Fruit fly (Drosophila melanogaster) whole organism, embryonic: Measurements from ENCODE around the gene CG6415.

Source experiments
- Bdp1 ChIP-seq: fragments of 200-800 bp; sonication (Bioruptor generic); optimal IDR thresholded peaks from 3 replicates; lab custom pipeline; 2016; ENCODE audit warnings: missing biosample characterization, missing genetic modification characterization
- CG1024 ChIP-seq: fragments of 200-800 bp; sonication (Bioruptor generic); IDR thresholded peaks from 2 replicates; pipeline ENCODE4 v1.3.6; 2022; ENCODE audit warnings: missing biosample characterization, missing genetic modification characterization
- CG10267 ChIP-seq: fragments of 200-800 bp; sonication (Bioruptor generic); optimal IDR thresholded peaks from 2 replicates; lab custom pipeline; 2018; ENCODE audit warnings: missing biosample characterization, mild to moderate bottlenecking, missing genetic modification characterization, moderate library complexity
- CG11695 ChIP-seq: fragments of 200-800 bp; sonication (Bioruptor generic); IDR thresholded peaks from 3 replicates; pipeline ENCODE4 v1.3.6; 2022; ENCODE audit warnings: missing biosample characterization, missing genetic modification characterization
- CG11723 ChIP-seq: fragments of 200-800 bp; sonication (Bioruptor generic); optimal IDR thresholded peaks from 2 replicates; lab custom pipeline; 2017; ENCODE audit warnings: missing biosample characterization, mild to moderate bottlenecking, missing genetic modification characterization
- CG14014 ChIP-seq: fragments of 200-800 bp; sonication (Bioruptor generic); IDR thresholded peaks from 2 replicates; pipeline ENCODE4 v1.3.6; 2022; ENCODE audit warnings: missing biosample characterization, missing genetic modification characterization
- CG15269 ChIP-seq: fragments of 200-800 bp; sonication (Bioruptor generic); optimal IDR thresholded peaks from 2 replicates; lab custom pipeline; 2018; ENCODE audit warnings: missing biosample characterization, mild to moderate bottlenecking, missing genetic modification characterization, moderate library complexity
- CG16863 ChIP-seq: fragments of 200-800 bp; sonication (Bioruptor generic); optimal IDR thresholded peaks from 3 replicates; lab custom pipeline; 2016; ENCODE audit warnings: missing biosample characterization, missing genetic modification characterization
- CG18599 ChIP-seq: fragments of 200-800 bp; sonication (Bioruptor generic); optimal IDR thresholded peaks from 3 replicates; lab custom pipeline; 2017; ENCODE audit warnings: missing biosample characterization, missing genetic modification characterization, mild to moderate bottlenecking, moderate library complexity, missing genetic modification reagents
- CG2116 ChIP-seq: fragments of 200-800 bp; sonication (Bioruptor generic); optimal IDR thresholded peaks from 3 replicates; lab custom pipeline; 2018; ENCODE audit warnings: missing biosample characterization, mild to moderate bottlenecking, missing genetic modification characterization
- CG2199 ChIP-seq: fragments of 200-800 bp; sonication (Bioruptor generic); IDR thresholded peaks from 3 replicates; pipeline ENCODE4 v1.3.6; 2022; ENCODE audit warnings: missing biosample characterization, missing genetic modification characterization
- CG30431 ChIP-seq: fragments of 200-800 bp; sonication (Bioruptor generic); optimal IDR thresholded peaks from 2 replicates; lab custom pipeline; 2017; ENCODE audit warnings: missing biosample characterization, missing genetic modification characterization
- CG31441 ChIP-seq: fragments of 200-800 bp; sonication (Bioruptor generic); IDR thresholded peaks from 2 replicates; pipeline ENCODE4 v1.3.6; 2022; ENCODE audit warnings: missing biosample characterization, missing genetic modification characterization
- CG3995 ChIP-seq: fragments of 200-800 bp; sonication (Bioruptor generic); optimal IDR thresholded peaks from 3 replicates; lab custom pipeline; 2016; ENCODE audit warnings: missing biosample characterization, missing genetic modification characterization
- CG4424 ChIP-seq: fragments of 200-800 bp; sonication (Bioruptor generic); optimal IDR thresholded peaks from 3 replicates; lab custom pipeline; 2016; ENCODE audit warnings: missing biosample characterization, missing genetic modification characterization
- CG7786 ChIP-seq: fragments of 200-800 bp; sonication (Bioruptor generic); optimal IDR thresholded peaks from 2 replicates; lab custom pipeline; 2016; ENCODE audit warnings: missing biosample characterization, missing genetic modification characterization
- CG8290 ChIP-seq, 3 experiments: fragments of 200-800 bp; sonication (Bioruptor generic); optimal IDR thresholded peaks; 2 replicates each; lab custom pipeline; 2016 to 2019; ENCODE audit warnings: missing biosample characterization in 3 of 3, missing genetic modification characterization in 3 of 3, mild to moderate bottlenecking in 2 of 3, moderate library complexity in 1 of 3
- Chrac-16 ChIP-seq: fragments of 200-800 bp; sonication (Bioruptor generic); optimal IDR thresholded peaks from 3 replicates; lab custom pipeline; 2016; ENCODE audit warnings: missing biosample characterization, missing genetic modification characterization
- D19A ChIP-seq: fragments of 200-800 bp; optimal IDR thresholded peaks from 3 replicates; lab custom pipeline; 2019; ENCODE audit warnings: missing biosample characterization, mild to moderate bottlenecking, missing genetic modification characterization, moderate library complexity
- Dll ChIP-seq: fragments of 200-800 bp; sonication (Bioruptor generic); IDR thresholded peaks from 4 replicates; pipeline ENCODE4 v1.3.6; 2022; ENCODE audit warnings: missing biosample characterization, missing genetic modification characterization; ENCODE audit not compliant: partially characterized antibody
- E2f2 ChIP-seq: fragments of 200-800 bp; sonication (Bioruptor generic); IDR thresholded peaks from 2 replicates; pipeline ENCODE4 v1.3.6; 2022; ENCODE audit warnings: missing biosample characterization, missing genetic modification characterization
- Ets97D ChIP-seq: fragments of 200-800 bp; sonication (Bioruptor generic); optimal IDR thresholded peaks from 3 replicates; lab custom pipeline; 2016; ENCODE audit warnings: missing biosample characterization, missing genetic modification characterization
- Hmr ChIP-seq: fragments of 200-800 bp; sonication (Bioruptor generic); optimal IDR thresholded peaks from 3 replicates; lab custom pipeline; 2017; ENCODE audit warnings: mild to moderate bottlenecking, missing biosample characterization, missing genetic modification reagents, missing genetic modification characterization
- Hmx ChIP-seq: fragments of 200-800 bp; sonication (Bioruptor generic); optimal IDR thresholded peaks from 2 replicates; lab custom pipeline; 2016; ENCODE audit warnings: missing biosample characterization, missing genetic modification characterization
- Hr78 ChIP-seq, 2 experiments: fragments of 200-800 bp in 1 of 2; fragments of >200 bp in 1 of 2; sonication (Bioruptor generic) in 1 of 2; optimal IDR thresholded peaks; 2 replicates each; lab custom pipeline; 2017 to 2019; ENCODE audit warnings: missing biosample characterization in 2 of 2, missing genetic modification characterization in 2 of 2, mild to moderate bottlenecking in 1 of 2, moderate library complexity in 1 of 2
- Mad ChIP-seq: fragments of 200-800 bp; sonication (Bioruptor generic); optimal IDR thresholded peaks from 2 replicates; lab custom pipeline; 2016; ENCODE audit warnings: missing biosample characterization, missing genetic modification characterization
- Nf-YA ChIP-seq: fragments of 200-800 bp; sonication (Bioruptor generic); IDR thresholded peaks from 2 replicates; pipeline ENCODE4 v1.3.6; 2022; ENCODE audit warnings: missing biosample characterization, missing genetic modification characterization
- Nf-YC ChIP-seq: fragments of 200-800 bp; optimal IDR thresholded peaks from 3 replicates; lab custom pipeline; 2019; ENCODE audit warnings: missing biosample characterization, mild to moderate bottlenecking, missing genetic modification characterization, moderate library complexity
- Poxn ChIP-seq: fragments of 200-800 bp; sonication (Bioruptor generic); IDR thresholded peaks from 2 replicates; pipeline ENCODE4 v1.3.6; 2022; ENCODE audit warnings: missing biosample characterization, missing genetic modification characterization
- TFAM ChIP-seq: fragments of 200-800 bp; sonication (Bioruptor generic); optimal IDR thresholded peaks from 2 replicates; lab custom pipeline; 2017; ENCODE audit warnings: missing biosample characterization, missing genetic modification characterization, inconsistent platforms
- Vsx1 ChIP-seq: fragments of 200-800 bp; sonication (Bioruptor generic); optimal IDR thresholded peaks from 2 replicates; lab custom pipeline; 2017; ENCODE audit warnings: missing biosample characterization, mild to moderate bottlenecking, missing genetic modification characterization, missing genetic modification reagents
- bigmax ChIP-seq: fragments of 200-800 bp; sonication (Bioruptor generic); optimal IDR thresholded peaks from 2 replicates; lab custom pipeline; 2018; ENCODE audit warnings: missing biosample characterization, mild to moderate bottlenecking, missing genetic modification characterization
- chm ChIP-seq: fragments of 200-800 bp; sonication (Bioruptor generic); IDR thresholded peaks from 2 replicates; pipeline ENCODE4 v1.3.6; 2022; ENCODE audit warnings: missing biosample characterization, missing genetic modification characterization
- fd3F ChIP-seq: fragments of 200-800 bp; sonication (Bioruptor generic); optimal IDR thresholded peaks from 2 replicates; lab custom pipeline; 2018; ENCODE audit warnings: missing biosample characterization, mild to moderate bottlenecking, missing genetic modification characterization, moderate library complexity
- gsb ChIP-seq: fragments of 200-800 bp; sonication (Bioruptor generic); IDR thresholded peaks from 2 replicates; pipeline ENCODE4 v1.3.6; 2022; ENCODE audit warnings: missing biosample characterization, missing genetic modification characterization
- ken ChIP-seq: fragments of 200-800 bp; sonication (Bioruptor generic); IDR thresholded peaks from 3 replicates; pipeline ENCODE4 v1.3.6; 2022; ENCODE audit warnings: missing biosample characterization, missing genetic modification characterization
- kni ChIP-seq: fragments of 200-800 bp; sonication (Bioruptor generic); optimal IDR thresholded peaks from 3 replicates; lab custom pipeline; 2017; ENCODE audit warnings: mild to moderate bottlenecking, missing biosample characterization, missing genetic modification reagents, missing genetic modification characterization
- knrl ChIP-seq: fragments of 200-800 bp; sonication (Bioruptor generic); IDR thresholded peaks from 3 replicates; pipeline ENCODE4 v1.3.6; 2022; ENCODE audit warnings: missing biosample characterization, missing genetic modification characterization; ENCODE audit not compliant: partially characterized antibody
- lmd ChIP-seq: fragments of 200-800 bp; sonication (Bioruptor generic); IDR thresholded peaks from 2 replicates; pipeline ENCODE4 v1.3.6; 2022; ENCODE audit warnings: missing biosample characterization, missing genetic modification characterization
- lola ChIP-seq, 3 experiments: fragments of >200 bp in 2 of 3; fragments of 200-800 bp in 1 of 3; sonication (Bioruptor generic) in 1 of 3; optimal IDR thresholded peaks; 2 replicates each; lab custom pipeline; 2017 to 2019; ENCODE audit warnings: missing biosample characterization in 3 of 3, missing genetic modification characterization in 3 of 3, mild to moderate bottlenecking in 1 of 3, moderate library complexity in 1 of 3
- mirr ChIP-seq: fragments of 200-800 bp; sonication (Bioruptor generic); optimal IDR thresholded peaks from 3 replicates; lab custom pipeline; 2018; ENCODE audit warnings: missing biosample characterization, mild to moderate bottlenecking, missing genetic modification characterization
- odd ChIP-seq: fragments of 200-800 bp; sonication (Bioruptor generic); optimal IDR thresholded peaks from 2 replicates; lab custom pipeline; 2017; ENCODE audit warnings: missing biosample characterization, mild to moderate bottlenecking, missing genetic modification characterization
- p53 ChIP-seq: fragments of 200-800 bp; sonication (Bioruptor generic); optimal IDR thresholded peaks from 2 replicates; lab custom pipeline; 2016; ENCODE audit warnings: missing biosample characterization, missing genetic modification characterization
- pfk ChIP-seq: fragments of 200-800 bp; sonication (Bioruptor generic); optimal IDR thresholded peaks from 2 replicates; lab custom pipeline; 2018; ENCODE audit warnings: missing biosample characterization, mild to moderate bottlenecking, missing genetic modification characterization, moderate library complexity
- prd ChIP-seq, 3 experiments: fragments of >200 bp in 2 of 3; fragments of 200-800 bp in 1 of 3; sonication (Bioruptor generic) in 1 of 3; optimal IDR thresholded peaks in 2 of 3; IDR thresholded peaks in 1 of 3; 2 replicates in 2 of 3; 3 replicates in 1 of 3; pipeline versions ENCODE4 v1.3.6 to Lab custom; 2017 to 2022; ENCODE audit warnings: missing biosample characterization in 1 of 3, missing genetic modification characterization in 1 of 3
- repo ChIP-seq: fragments of 200-800 bp; sonication (Bioruptor generic); optimal IDR thresholded peaks from 2 replicates; lab custom pipeline; 2016; ENCODE audit warnings: missing biosample characterization, missing genetic modification characterization
- sens-2 ChIP-seq: fragments of 200-800 bp; sonication (Bioruptor generic); IDR thresholded peaks from 2 replicates; pipeline ENCODE4 v1.3.6; 2022; ENCODE audit warnings: missing biosample characterization, missing genetic modification characterization
- tin ChIP-seq: fragments of 200-800 bp; sonication (Bioruptor generic); optimal IDR thresholded peaks from 3 replicates; lab custom pipeline; 2016; ENCODE audit warnings: missing biosample characterization, missing genetic modification characterization
- wdn ChIP-seq: fragments of 200-800 bp; sonication (Bioruptor generic); IDR thresholded peaks from 2 replicates; pipeline ENCODE4 v1.3.6; 2022; ENCODE audit warnings: missing biosample characterization, missing genetic modification characterization

The CG6415 gene

dm6 chr2L:10703281-10703680, at the start of gene CG6415:
Gene CG6415 (plus strand): TSS chr2L:10703621.
- TF ChIP-seq bigmax (GFP tag; lab: Kevin White, UChicago): no peak
- TF ChIP-seq CG10267 (tag; lab: Kevin White, UChicago): peak; percentile 65
- peak; percentile 40 for TF ChIP-seq CG11723 (GFP tag; lab: Kevin White, UChicago)
- TF ChIP-seq CG2199 (GFP tag; lab: Robert Waterston, UW): no peak
- TF ChIP-seq Hr78 (GFP tag; optimal IDR thresholded peaks at IDR 0.05; lab: Kevin White, UChicago): peak in 1 of 2 experiments; percentile 62
- TF ChIP-seq CG18599 (GFP tag; lab: Kevin White, UChicago): peak; percentile 85
- TF ChIP-seq CG3995: peak; percentile 26
- peak; percentile 76 for TF ChIP-seq CG31441 (GFP tag; lab: Robert Waterston, UW)
- peak; percentile 62 for TF ChIP-seq Nf-YC (tag; lab: Kevin White, UChicago)
- TF ChIP-seq CG15269 (tag; lab: Kevin White, UChicago): peak; percentile 75
- TF ChIP-seq D19A (tag; lab: Kevin White, UChicago): no peak
- TF ChIP-seq Vsx1 (GFP tag; lab: Kevin White, UChicago): peak; percentile 10
- peak; percentile 25 for TF ChIP-seq Bdp1 (GFP tag; lab: Kevin White, UChicago)
- TF ChIP-seq prd (optimal IDR thresholded peaks at IDR 0.05; lab: Kevin White, UChicago): no peak
- TF ChIP-seq prd (GFP tag; IDR thresholded peaks at IDR 0.05; lab: Robert Waterston, UW): peak; percentile 89
- TF ChIP-seq Ets97D (GFP tag; lab: Kevin White, UChicago): peak; percentile 30
- no peak for TF ChIP-seq Dll (GFP tag; lab: Robert Waterston, UW)
- TF ChIP-seq fd3F (GFP tag; lab: Kevin White, UChicago): peak; percentile 60
- TF ChIP-seq lola (GFP tag; optimal IDR thresholded peaks at IDR 0.05; lab: Kevin White, UChicago): peak in 1 of 3 experiments; percentile 70
- TF ChIP-seq sens-2 (GFP tag; lab: Robert Waterston, UW): 0 out of 2 replicates have a peak, but pooled peaks have one; percentile 50
- TF ChIP-seq pfk: no peak
- TF ChIP-seq Hmx (GFP tag; lab: Kevin White, UChicago): no peak
- no peak for TF ChIP-seq knrl (GFP tag; lab: Robert Waterston, UW)
- no peak for TF ChIP-seq p53 (GFP tag; lab: Kevin White, UChicago)
- peak; percentile 54 for TF ChIP-seq CG30431
- peak; percentile 12 for TF ChIP-seq mirr (GFP tag; lab: Kevin White, UChicago)
- TF ChIP-seq gsb (GFP tag; lab: Robert Waterston, UW): peak; percentile 42; the same call in 1 of the 2 replicates
- TF ChIP-seq Poxn: no peak
- peak; percentile 70 for TF ChIP-seq tin (GFP tag; lab: Kevin White, UChicago)
- TF ChIP-seq CG2116 (GFP tag; lab: Kevin White, UChicago): peak; percentile 12
- peak; percentile 61; the same call in 1 of the 2 replicates for TF ChIP-seq chm
- peak; percentile 80 for TF ChIP-seq CG14014 (GFP tag; lab: Robert Waterston, UW)
- TF ChIP-seq CG8290 (GFP tag; optimal IDR thresholded peaks at IDR 0.05; lab: Kevin White, UChicago): no peak
- peak in 1 of 2 experiments; percentile 80 for TF ChIP-seq CG8290 (tag; optimal IDR thresholded peaks at IDR 0.05; lab: Kevin White, UChicago)
- TF ChIP-seq repo (GFP tag; lab: Kevin White, UChicago): peak; percentile 66
- TF ChIP-seq Nf-YA: no peak
- TF ChIP-seq lmd: peak; percentile 74
- TF ChIP-seq TFAM: peak; percentile 36
- TF ChIP-seq CG1024 (GFP tag; lab: Robert Waterston, UW): no peak
- TF ChIP-seq CG4424 (GFP tag; lab: Kevin White, UChicago): peak; percentile 78
- peak; percentile 73 for TF ChIP-seq Chrac-16
- TF ChIP-seq E2f2 (GFP tag; lab: Robert Waterston, UW): peak; percentile 40; the same call in 1 of the 2 replicates
- peak; percentile 33 for TF ChIP-seq Mad (GFP tag; lab: Kevin White, UChicago)
- TF ChIP-seq CG16863 (GFP tag; lab: Kevin White, UChicago): peak; percentile 67
- peak; percentile 81; the same call in 2 of the 3 replicates for TF ChIP-seq CG11695 (GFP tag; lab: Robert Waterston, UW)
- peak; percentile 68 for TF ChIP-seq ken (GFP tag; lab: Robert Waterston, UW)
- peak; percentile 30 for TF ChIP-seq odd (GFP tag; lab: Kevin White, UChicago)
- no peak for TF ChIP-seq kni
- TF ChIP-seq Hmr (GFP tag; lab: Kevin White, UChicago): peak; percentile 72
- TF ChIP-seq CG7786 (GFP tag; lab: Kevin White, UChicago): peak; percentile 71
- TF ChIP-seq wdn: peak; percentile 36; the same call in 1 of the 2 replicates
